Fruit fly (Drosophila melanogaster): ENCODE results near the gene CG31342.

Gene CG31342

dm6 chr3R:13032975-13033445, 47.2 kb downstream of the CG31342 start (continued):
- TF ChIP-seq odd (GFP tag; optimal IDR thresholded peaks at IDR 0.05) (peak; percentile 51), so (GFP tag; IDR thresholded peaks at IDR 0.05) (peak; percentile 40; the same call in 1 of the 3 replicates), CG3281 (GFP tag; optimal IDR thresholded peaks at IDR 0.05) (peak; percentile 52), CG6765 (GFP tag; optimal IDR thresholded peaks at IDR 0.05) (peak; percentile 41), Fer2 (tag; optimal IDR thresholded peaks at IDR 0.05) (peak; percentile 12), MBD-R2 (GFP tag; IDR thresholded peaks at IDR 0.05) (peak; percentile 23; the same call in 1 of the 2 replicates), otp (GFP tag; IDR thresholded peaks at IDR 0.05) (peak; percentile 30; the same call in 1 of the 3 replicates), sug (tag; optimal IDR thresholded peaks at IDR 0.05) (peak; percentile 96), ci (GFP tag; IDR thresholded peaks at IDR 0.05) (peak; percentile 79), CG7928 (GFP tag; optimal IDR thresholded peaks at IDR 0.05) (peak; percentile 79), Med (GFP tag) (peak; percentile 82), kay (GFP tag; optimal IDR thresholded peaks at IDR 0.05) (no peak), aop (GFP tag; IDR thresholded peaks at IDR 0.05) (no peak), phol (tag; optimal IDR thresholded peaks at IDR 0.05) (peak; percentile 1), CG1647 (GFP tag; optimal IDR thresholded peaks at IDR 0.05) (peak; percentile 5), Sry-β (GFP tag; optimal IDR thresholded peaks at IDR 0.05) (peak; percentile 26), ac (GFP tag; optimal IDR thresholded peaks at IDR 0.05) (peak; percentile 7), Sox102F (GFP tag; optimal IDR thresholded peaks at IDR 0.05) (no peak), CG3995 (GFP tag; optimal IDR thresholded peaks at IDR 0.05) (peak; percentile 93), CG17829 (tag; optimal IDR thresholded peaks at IDR 0.05) (peak; percentile 5), lab (GFP tag; optimal IDR thresholded peaks at IDR 0.05) (peak; percentile 83), pzg (GFP tag; optimal IDR thresholded peaks at IDR 0.05) (no peak), CG18599 (GFP tag; optimal IDR thresholded peaks at IDR 0.05) (peak; percentile 68), CG4328 (GFP tag; optimal IDR thresholded peaks at IDR 0.05) (peak; percentile 55), Hmr (GFP tag; optimal IDR thresholded peaks at IDR 0.05) (peak; percentile 56), CG12391 (tag; optimal IDR thresholded peaks at IDR 0.05) (peak; percentile 3), cato (GFP tag; optimal IDR thresholded peaks at IDR 0.05; ENCODE audit: borderline replicate concordance) (no peak), CG6654 (GFP tag; optimal IDR thresholded peaks at IDR 0.05) (no peak), ranshi (GFP tag; IDR thresholded peaks at IDR 0.05) (no peak; the same call in 1 of the 2 replicates), MESR4 (GFP tag; optimal IDR thresholded peaks at IDR 0.05) (no peak), bowl (GFP tag; IDR thresholded peaks at IDR 0.05) (no peak), CG15514 (GFP tag; optimal IDR thresholded peaks at IDR 0.05) (peak; percentile 61), Vsx1 (GFP tag; optimal IDR thresholded peaks at IDR 0.05) (peak; percentile 60), HLHmδ (GFP tag; optimal IDR thresholded peaks at IDR 0.05) (peak; percentile 25), CG10979 (tag; optimal IDR thresholded peaks at IDR 0.05) (peak; percentile 30), bsh (GFP tag; optimal IDR thresholded peaks at IDR 0.05) (peak in 1 of 2 experiments; percentile 39), sens (GFP tag) (peak; percentile 86), CG32767 (GFP tag; IDR thresholded peaks at IDR 0.05) (no peak), gt (GFP tag; IDR thresholded peaks at IDR 0.05) (no peak), CG17359 (tag; optimal IDR thresholded peaks at IDR 0.05) (peak; percentile 69), ab (GFP tag; optimal IDR thresholded peaks at IDR 0.05) (no peak), wek (GFP tag; optimal IDR thresholded peaks at IDR 0.05) (peak; percentile 63), lov (optimal IDR thresholded peaks at IDR 0.05) (no peak), lov (GFP tag; IDR thresholded peaks at IDR 0.05) (peak; percentile 67; the same call in 1 of the 3 replicates), Spps (tag; optimal IDR thresholded peaks at IDR 0.05) (peak; percentile 1), Meics (GFP tag; optimal IDR thresholded peaks at IDR 0.05) (no peak), Lhr (GFP tag; optimal IDR thresholded peaks at IDR 0.05) (peak; percentile 12), Dref (GFP tag; IDR thresholded peaks at IDR 0.05) (no peak), CG10321 (GFP tag; IDR thresholded peaks at IDR 0.05) (0 out of 2 replicates have a peak, but pooled peaks have one; percentile 29), chm (GFP tag; IDR thresholded peaks at IDR 0.05) (peak; percentile 33; the same call in 1 of the 2 replicates)
